Worm (Caenorhabditis elegans) whole organism, L4 larva: ENCODE results near the gene dao-2.
A peak's percentile ranks its signal among the peaks of the same experiment; 100 is the strongest.

ENCODE experiments used
- F10B5.3 ChIP-seq: sonication (generic microtip); optimal IDR thresholded peaks from 2 replicates; lab custom pipeline; 2016; ENCODE audit warnings: mild to moderate bottlenecking, missing genetic modification characterization, missing compliant biosample characterization
- F26F4.8 ChIP-seq: fragments of 200-800 bp; sonication (Bioruptor generic); conservative IDR thresholded peaks from 2 replicates; pipeline ENCODE4 v1.3.6; 2022; ENCODE audit warnings: missing genetic modification characterization, missing compliant biosample characterization
- F49E8.2 ChIP-seq: sonication (generic microtip); optimal IDR thresholded peaks from 2 replicates; lab custom pipeline; 2016; ENCODE audit warnings: missing compliant biosample characterization, mild to moderate bottlenecking, missing genetic modification characterization, borderline replicate concordance
- Y5F2A.4 ChIP-seq: fragments of 200-800 bp; sonication (Bioruptor generic); optimal IDR thresholded peaks from 2 replicates; lab custom pipeline; 2018; ENCODE audit warnings: mild to moderate bottlenecking, missing genetic modification characterization, missing compliant biosample characterization
- aha-1 ChIP-seq: fragments of 150-350 bp; peaks from one replicate; lab custom pipeline; 2014; ENCODE audit warnings: missing biosample characterization, missing genetic modification characterization
- ama-1 ChIP-seq: fragments of 150-350 bp; optimal IDR thresholded peaks from 2 replicates; lab custom pipeline; 2014; ENCODE audit warnings: inconsistent platforms, mixed read lengths
- attf-4 ChIP-seq: sonication (generic microtip); optimal IDR thresholded peaks from 3 replicates; lab custom pipeline; 2017; ENCODE audit warnings: missing biosample characterization, missing genetic modification characterization
- ceh-20 ChIP-seq: fragments of 200-800 bp; sonication (Bioruptor generic); IDR thresholded peaks from 2 replicates; pipeline ENCODE4 v1.3.6; 2022; ENCODE audit warnings: missing genetic modification reagents, missing genetic modification characterization, missing compliant biosample characterization
- cey-2 ChIP-seq: sonication (generic microtip); optimal IDR thresholded peaks from 3 replicates; lab custom pipeline; 2017; ENCODE audit warnings: missing genetic modification characterization, mild to moderate bottlenecking, missing compliant biosample characterization, antibody characterized with exemption, borderline replicate concordance; ENCODE audit not compliant: insufficient read depth
- daf-12 ChIP-seq: fragments of 150-350 bp; optimal IDR thresholded peaks from 2 replicates; lab custom pipeline; 2014; ENCODE audit warnings: missing biosample characterization, missing genetic modification reagents, missing genetic modification characterization
- daf-16 ChIP-seq, 3 experiments: sonication (generic microtip); optimal IDR thresholded peaks; 2 replicates each; lab custom pipeline; 2016 to 2017; ENCODE audit warnings: missing genetic modification characterization in 3 of 3, missing genetic modification reagents in 3 of 3, mild to moderate bottlenecking in 2 of 3, missing compliant biosample characterization in 2 of 3, missing biosample characterization in 1 of 3, moderate library complexity in 1 of 3
- daf-19 ChIP-seq: fragments of 200-800 bp; sonication (Bioruptor generic); conservative IDR thresholded peaks from 2 replicates; pipeline ENCODE4 v1.3.6; 2022; ENCODE audit warnings: missing genetic modification characterization, missing compliant biosample characterization
- dmd-6 ChIP-seq: fragments of 200-800 bp; sonication (Bioruptor generic); IDR thresholded peaks from 2 replicates; pipeline ENCODE4 v1.3.6; 2022; ENCODE audit warnings: missing genetic modification reagents, missing genetic modification characterization, missing compliant biosample characterization
- dmd-8 ChIP-seq: fragments of 200-800 bp; sonication (Bioruptor generic); IDR thresholded peaks from 2 replicates; pipeline ENCODE4 v1.3.6; 2022; ENCODE audit warnings: missing genetic modification characterization, missing compliant biosample characterization
- dve-1 ChIP-seq: sonication (generic microtip); optimal IDR thresholded peaks from 2 replicates; lab custom pipeline; 2017; ENCODE audit warnings: antibody characterized with exemption, mild to moderate bottlenecking, missing genetic modification characterization, missing compliant biosample characterization; ENCODE audit not compliant: insufficient read depth
- egl-43 ChIP-seq: fragments of 200-800 bp; sonication (Bioruptor generic); IDR thresholded peaks from 2 replicates; pipeline ENCODE4 v1.3.6; 2022; ENCODE audit warnings: missing genetic modification reagents, missing genetic modification characterization, missing compliant biosample characterization
- fos-1 ChIP-seq: fragments of 150-350 bp; optimal IDR thresholded peaks from 2 replicates; lab custom pipeline; 2014; ENCODE audit warnings: missing biosample characterization, missing genetic modification characterization
- hif-1 ChIP-seq, 2 experiments: sonication (generic microtip); optimal IDR thresholded peaks; 2 replicates each; lab custom pipeline; 2016 to 2017; ENCODE audit warnings: missing compliant biosample characterization in 2 of 2, missing genetic modification characterization in 2 of 2, missing genetic modification reagents in 2 of 2, missing genotype in 2 of 2, mild to moderate bottlenecking in 1 of 2
- hlh-30 ChIP-seq: sonication (generic microtip); optimal IDR thresholded peaks from 2 replicates; lab custom pipeline; 2017; ENCODE audit warnings: antibody characterized with exemption, mild to moderate bottlenecking, missing genetic modification characterization, missing compliant biosample characterization; ENCODE audit not compliant: insufficient read depth
- lin-1 ChIP-seq: fragments of 200-800 bp; sonication (Bioruptor generic); IDR thresholded peaks from 2 replicates; pipeline ENCODE4 v1.3.6; 2022; ENCODE audit warnings: missing genetic modification reagents, missing genetic modification characterization, missing compliant biosample characterization
- lin-39 ChIP-seq: fragments of 150-350 bp; optimal IDR thresholded peaks from 2 replicates; lab custom pipeline; 2014; ENCODE audit warnings: missing biosample characterization, missing genetic modification reagents, missing genetic modification characterization
- lir-3 ChIP-seq: sonication (generic microtip); optimal IDR thresholded peaks from 2 replicates; lab custom pipeline; 2016; ENCODE audit warnings: mild to moderate bottlenecking, missing genetic modification characterization, missing compliant biosample characterization
- lsy-2 ChIP-seq, 2 experiments: fragments of 150-350 bp in 1 of 2; sonication (generic microtip) in 1 of 2; optimal IDR thresholded peaks; 2 replicates each; lab custom pipeline; 2014 to 2017; ENCODE audit warnings: missing biosample characterization in 2 of 2, missing genetic modification characterization in 2 of 2
- madf-9 ChIP-seq: fragments of 200-800 bp; sonication (Bioruptor generic); conservative IDR thresholded peaks from 2 replicates; pipeline ENCODE4 v1.3.6; 2022; ENCODE audit warnings: missing genetic modification reagents, missing genetic modification characterization, missing compliant biosample characterization
- mep-1 ChIP-seq: fragments of 150-350 bp; sonication (generic microtip); optimal IDR thresholded peaks from 3 replicates; lab custom pipeline; 2014; ENCODE audit warnings: missing biosample characterization, missing genetic modification characterization
- mxl-2 ChIP-seq: fragments of 200-800 bp; sonication (Bioruptor generic); conservative IDR thresholded peaks from 2 replicates; pipeline ENCODE4 v1.3.6; 2022; ENCODE audit warnings: missing genetic modification reagents, missing genetic modification characterization, missing compliant biosample characterization
- nhr-10 ChIP-seq: fragments of 150-350 bp; optimal IDR thresholded peaks from 2 replicates; lab custom pipeline; 2014; ENCODE audit warnings: missing biosample characterization, missing genetic modification characterization
- nhr-11 ChIP-seq: fragments of 150-350 bp; optimal IDR thresholded peaks from 2 replicates; lab custom pipeline; 2014; ENCODE audit warnings: missing biosample characterization, missing genetic modification characterization
- nhr-237 ChIP-seq: sonication (generic microtip); optimal IDR thresholded peaks from 2 replicates; lab custom pipeline; 2017; ENCODE audit warnings: missing biosample characterization, missing genetic modification characterization
- nhr-28 ChIP-seq: fragments of 150-350 bp; optimal IDR thresholded peaks from 2 replicates; lab custom pipeline; 2014; ENCODE audit warnings: missing biosample characterization, missing genetic modification characterization
- nhr-41 ChIP-seq: fragments of 200-800 bp; sonication (Bioruptor generic); IDR thresholded peaks from 2 replicates; pipeline ENCODE4 v1.3.6; 2022; ENCODE audit warnings: missing genetic modification reagents, missing genetic modification characterization, missing compliant biosample characterization
- nhr-42 ChIP-seq: fragments of 200-800 bp; sonication (Bioruptor generic); IDR thresholded peaks from 2 replicates; pipeline ENCODE4 v1.3.6; 2022; ENCODE audit warnings: missing genetic modification characterization, missing compliant biosample characterization
- nhr-48 ChIP-seq: sonication (generic microtip); optimal IDR thresholded peaks from 2 replicates; lab custom pipeline; 2016; ENCODE audit warnings: mild to moderate bottlenecking, missing genetic modification characterization, missing compliant biosample characterization
- nhr-6 ChIP-seq: fragments of 150-350 bp; optimal IDR thresholded peaks from 2 replicates; lab custom pipeline; 2014; ENCODE audit warnings: missing biosample characterization, missing genetic modification characterization
- pha-4 ChIP-seq, 2 experiments: fragments of 150-350 bp in 1 of 2; fragments of 200-800 bp in 1 of 2; sonication (Bioruptor generic) in 1 of 2; IDR thresholded peaks in 1 of 2; optimal IDR thresholded peaks in 1 of 2; 2 replicates each; pipeline versions ENCODE4 v1.3.6 to Lab custom; 2014 to 2022; ENCODE audit warnings: missing genetic modification characterization in 2 of 2, missing genetic modification reagents in 2 of 2, missing biosample characterization in 1 of 2, missing compliant biosample characterization in 1 of 2
- pqm-1 ChIP-seq: sonication (generic microtip); optimal IDR thresholded peaks from 2 replicates; lab custom pipeline; 2017; ENCODE audit warnings: missing biosample characterization, missing genetic modification characterization
- rbr-2 ChIP-seq: sonication (generic microtip); optimal IDR thresholded peaks from 2 replicates; lab custom pipeline; 2016; ENCODE audit warnings: missing genotype, missing genetic modification characterization, missing compliant biosample characterization
- sdz-12 ChIP-seq: fragments of 200-800 bp; sonication (Bioruptor generic); optimal IDR thresholded peaks from 2 replicates; lab custom pipeline; 2018; ENCODE audit warnings: mild to moderate bottlenecking, missing genetic modification characterization, missing compliant biosample characterization
- snpc-4 ChIP-seq: fragments of 150-350 bp; optimal IDR thresholded peaks from 2 replicates; lab custom pipeline; 2014; ENCODE audit warnings: missing biosample characterization, missing genetic modification characterization
- tag-97 ChIP-seq: fragments of 200-800 bp; sonication (Bioruptor generic); IDR thresholded peaks from 2 replicates; pipeline ENCODE4 v1.3.6; 2022; ENCODE audit warnings: missing genetic modification characterization, missing compliant biosample characterization
- tra-1 ChIP-seq: fragments of 200-800 bp; sonication (Bioruptor generic); IDR thresholded peaks from 2 replicates; pipeline ENCODE4 v1.3.6; 2022; ENCODE audit warnings: missing genetic modification reagents, missing genetic modification characterization, missing compliant biosample characterization
- unc-130 ChIP-seq: sonication (generic microtip); optimal IDR thresholded peaks from 2 replicates; lab custom pipeline; 2016; ENCODE audit warnings: missing genetic modification reagents, missing genetic modification characterization, missing compliant biosample characterization
- vab-7 ChIP-seq: fragments of 200-800 bp; sonication (Bioruptor generic); IDR thresholded peaks from 2 replicates; pipeline ENCODE4 v1.3.6; 2022; ENCODE audit warnings: missing genetic modification reagents, missing genetic modification characterization, missing compliant biosample characterization
- zag-1 ChIP-seq: fragments of 150-350 bp; optimal IDR thresholded peaks from 2 replicates; lab custom pipeline; 2014; ENCODE audit warnings: missing biosample characterization, missing genetic modification characterization
- zfp-3 ChIP-seq: fragments of 200-800 bp; sonication (Bioruptor generic); conservative IDR thresholded peaks from 2 replicates; pipeline ENCODE4 v1.3.6; 2022; ENCODE audit warnings: missing genetic modification reagents, missing genetic modification characterization, missing compliant biosample characterization
- zip-11 ChIP-seq: fragments of 200-800 bp; sonication (Bioruptor generic); IDR thresholded peaks from 2 replicates; pipeline ENCODE4 v1.3.6; 2022; ENCODE audit warnings: missing genetic modification characterization, missing compliant biosample characterization
- ztf-11 ChIP-seq: fragments of 150-350 bp; optimal IDR thresholded peaks from 2 replicates; lab custom pipeline; 2014; ENCODE audit warnings: missing biosample characterization, missing genetic modification characterization

Gene dao-2

ce11 chrII:4603035-4603434 is 40.3 kb downstream of the dao-2 start, which contains the start of gene F35D11.4 (continued):
- TF ChIP-seq tra-1 (0 out of 2 replicates have a peak, but pooled peaks have one; percentile 35), pqm-1 (tag; lab: Kevin White, UChicago) (no peak), unc-130 (GFP tag; lab: Kevin White, UChicago) (peak; percentile 89), hlh-30 (tag; lab: Kevin White, UChicago) (peak; percentile 55), dve-1 (tag; lab: Kevin White, UChicago) (peak; percentile 78), nhr-10 (tag; lab: Kevin White, UChicago) (no peak), ama-1 (no peak), cey-2 (tag; lab: Kevin White, UChicago) (no peak), F10B5.3 (tag; lab: Kevin White, UChicago) (no peak), dmd-8 (GFP tag; lab: Robert Waterston, UW) (no peak), zag-1 (tag; lab: Kevin White, UChicago) (no peak), nhr-237 (tag; lab: Kevin White, UChicago) (no peak), zip-11 (GFP tag; lab: Robert Waterston, UW) (no peak), daf-19 (GFP tag; lab: Robert Waterston, UW) (no peak), nhr-42 (GFP tag; lab: Robert Waterston, UW) (no peak), dmd-6 (GFP tag; lab: Robert Waterston, UW) (peak; percentile 82), mep-1 (tag; lab: Kevin White, UChicago) (peak; percentile 70), zfp-3 (GFP tag; lab: Robert Waterston, UW) (no peak), nhr-11 (tag; lab: Kevin White, UChicago) (peak; percentile 15), egl-43 (GFP tag; lab: Robert Waterston, UW) (no peak), rbr-2 (tag; lab: Kevin White, UChicago) (peak; percentile 60), nhr-28 (tag; lab: Kevin White, UChicago) (peak; percentile 47), Y5F2A.4 (GFP tag; lab: Kevin White, UChicago) (no peak), lin-1 (GFP tag; lab: Robert Waterston, UW) (0 out of 2 replicates have a peak, but pooled peaks have one; percentile 20), lsy-2 (tag; optimal IDR thresholded peaks at IDR 0.05; lab: Kevin White, UChicago) (peak in 1 of 2 experiments; percentile 89)

DNA sequence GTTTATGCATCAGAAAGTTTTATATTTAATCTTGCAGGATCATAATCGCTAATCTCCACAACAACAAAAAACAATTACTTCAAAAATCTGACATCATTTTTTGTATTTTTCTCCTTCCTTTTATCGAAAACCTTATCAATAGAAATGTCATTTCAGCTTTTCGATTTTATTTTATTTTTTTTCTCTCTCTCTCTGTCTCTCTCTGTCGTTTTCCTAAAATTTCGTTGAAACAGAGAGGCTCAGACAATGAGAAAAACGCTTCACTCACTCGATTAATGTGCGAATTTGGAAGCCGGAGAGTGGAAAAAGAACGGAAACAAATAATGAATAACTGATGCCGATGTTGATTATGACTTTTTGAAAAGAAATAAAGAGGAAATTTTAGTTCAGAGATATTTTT is 41.4 kb downstream of the dao-2 start:
- no peak for TF ChIP-seq mxl-2
- no peak for TF ChIP-seq hif-1 (tag; optimal IDR thresholded peaks at IDR 0.05; lab: Kevin White, UChicago)
- no peak for TF ChIP-seq egl-43 (GFP tag; lab: Robert Waterston, UW)
- TF ChIP-seq daf-16 (GFP tag; optimal IDR thresholded peaks at IDR 0.05; lab: Kevin White, UChicago): no peak
- peak; percentile 95 for TF ChIP-seq daf-16 (tag; optimal IDR thresholded peaks at IDR 0.05; lab: Kevin White, UChicago)
- TF ChIP-seq vab-7 (GFP tag; lab: Robert Waterston, UW): no peak
- TF ChIP-seq snpc-4 (tag; lab: Kevin White, UChicago): no peak
- TF ChIP-seq nhr-10 (tag; lab: Kevin White, UChicago): no peak
- no peak for TF ChIP-seq nhr-42 (GFP tag; lab: Robert Waterston, UW)
- TF ChIP-seq nhr-48 (tag; lab: Kevin White, UChicago): peak; percentile 4
- no peak for TF ChIP-seq F49E8.2 (tag; lab: Kevin White, UChicago)
- TF ChIP-seq lin-39: no peak
- TF ChIP-seq madf-9 (GFP tag; lab: Robert Waterston, UW): no peak
- TF ChIP-seq nhr-28 (tag; lab: Kevin White, UChicago): peak; percentile 64
- peak in 1 of 2 experiments; percentile 46 for TF ChIP-seq lsy-2 (tag; optimal IDR thresholded peaks at IDR 0.05; lab: Kevin White, UChicago)
- TF ChIP-seq attf-4: no peak
- TF ChIP-seq unc-130 (GFP tag; lab: Kevin White, UChicago): no peak
- TF ChIP-seq rbr-2 (tag; lab: Kevin White, UChicago): no peak
- TF ChIP-seq dmd-8 (GFP tag; lab: Robert Waterston, UW): no peak
- TF ChIP-seq sdz-12: no peak
- no peak for TF ChIP-seq F26F4.8 (GFP tag; lab: Robert Waterston, UW)
- no peak for TF ChIP-seq tag-97 (GFP tag; lab: Robert Waterston, UW)
- no peak for TF ChIP-seq daf-12 (tag; lab: Kevin White, UChicago)
- no peak for TF ChIP-seq lir-3
- TF ChIP-seq ceh-20 (GFP tag; lab: Robert Waterston, UW): no peak
- peak; percentile 7 for TF ChIP-seq nhr-6 (tag; lab: Kevin White, UChicago)
- TF ChIP-seq dmd-6 (GFP tag; lab: Robert Waterston, UW): peak; percentile 72
- no peak for TF ChIP-seq ztf-11 (tag; lab: Kevin White, UChicago)
- no peak for TF ChIP-seq aha-1 (tag; lab: Kevin White, UChicago)
- TF ChIP-seq fos-1: no peak
- peak; percentile 32; the same call in 1 of the 2 replicates for TF ChIP-seq pha-4 (GFP tag; IDR thresholded peaks at IDR 0.05; lab: Robert Waterston, UW)
- TF ChIP-seq pha-4 (tag; optimal IDR thresholded peaks at IDR 0.05; lab: Kevin White, UChicago): no peak
- TF ChIP-seq F10B5.3 (tag; lab: Kevin White, UChicago): no peak
- TF ChIP-seq nhr-41 (GFP tag; lab: Robert Waterston, UW): no peak
